Fruit fly (Drosophila melanogaster) whole organism, prepupa: ENCODE data around the gene CG6330.

ENCODE experiments used
- CG10631 ChIP-seq: fragments of 200-800 bp; sonication (Bioruptor generic); optimal IDR thresholded peaks from 2 replicates; lab custom pipeline; 2016; ENCODE audit warnings: missing biosample characterization, missing genetic modification characterization
- CG10669 ChIP-seq: fragments of 200-800 bp; sonication (Bioruptor generic); optimal IDR thresholded peaks from 3 replicates; lab custom pipeline; 2018; ENCODE audit warnings: missing biosample characterization, mild to moderate bottlenecking, missing genetic modification characterization, moderate library complexity
- CG11294 ChIP-seq: fragments of 200-800 bp; sonication (Bioruptor generic); IDR thresholded peaks from 2 replicates; pipeline ENCODE4 v1.3.6; 2022; ENCODE audit warnings: missing biosample characterization, missing genetic modification characterization
- CG11902 ChIP-seq: fragments of 200-800 bp; sonication (Bioruptor generic); optimal IDR thresholded peaks from 3 replicates; lab custom pipeline; 2016; ENCODE audit warnings: missing biosample characterization, missing genetic modification characterization
- CG15336 ChIP-seq: fragments of 200-800 bp; sonication (Bioruptor generic); IDR thresholded peaks from 2 replicates; pipeline ENCODE4 v1.3.6; 2022; ENCODE audit warnings: missing biosample characterization, missing genetic modification characterization
- CG1621 ChIP-seq: fragments of 200-800 bp; sonication (Bioruptor generic); optimal IDR thresholded peaks from 3 replicates; lab custom pipeline; 2018; ENCODE audit warnings: missing biosample characterization, mild to moderate bottlenecking, missing genetic modification characterization
- CG16779 ChIP-seq: fragments of 200-800 bp; sonication (Bioruptor generic); optimal IDR thresholded peaks from 3 replicates; lab custom pipeline; 2017; ENCODE audit warnings: missing biosample characterization, mild to moderate bottlenecking, missing genetic modification characterization
- CG3032 ChIP-seq: fragments of 200-800 bp; optimal IDR thresholded peaks from 2 replicates; lab custom pipeline; 2019; ENCODE audit warnings: missing biosample characterization, mild to moderate bottlenecking, missing genetic modification characterization, moderate library complexity
- CG31627 ChIP-seq: fragments of 200-800 bp; sonication (Bioruptor generic); optimal IDR thresholded peaks from 3 replicates; lab custom pipeline; 2016; ENCODE audit warnings: missing biosample characterization, missing genetic modification characterization
- CG32006 ChIP-seq: fragments of 200-800 bp; sonication (Bioruptor generic); optimal IDR thresholded peaks from 3 replicates; lab custom pipeline; 2017; ENCODE audit warnings: missing biosample characterization, mild to moderate bottlenecking, missing genetic modification characterization
- CG3919 ChIP-seq: fragments of 200-800 bp; sonication (Bioruptor generic); optimal IDR thresholded peaks from 3 replicates; lab custom pipeline; 2016; ENCODE audit warnings: missing biosample characterization, missing genetic modification characterization
- CG6163 ChIP-seq: fragments of 200-800 bp; sonication (Bioruptor generic); IDR thresholded peaks from 3 replicates; pipeline ENCODE4 v1.3.6; 2022; ENCODE audit warnings: missing biosample characterization, missing genetic modification characterization
- CG6276 ChIP-seq: fragments of 200-800 bp; sonication (Bioruptor generic); optimal IDR thresholded peaks from 2 replicates; lab custom pipeline; 2017; ENCODE audit warnings: missing biosample characterization, mild to moderate bottlenecking, missing genetic modification characterization
- CG9139 ChIP-seq: fragments of 200-800 bp; sonication (Bioruptor generic); optimal IDR thresholded peaks from 3 replicates; lab custom pipeline; 2017; ENCODE audit warnings: missing biosample characterization, mild to moderate bottlenecking, missing genetic modification characterization
- Eip93F ChIP-seq: fragments of 200-800 bp; sonication (Bioruptor generic); optimal IDR thresholded peaks from 2 replicates; lab custom pipeline; 2016; ENCODE audit warnings: missing biosample characterization, mild to moderate bottlenecking, missing genetic modification characterization
- Ets21C ChIP-seq: fragments of 200-800 bp; sonication (Bioruptor generic); optimal IDR thresholded peaks from 3 replicates; lab custom pipeline; 2016; ENCODE audit warnings: missing biosample characterization, missing genetic modification characterization
- Ets96B ChIP-seq: fragments of 200-800 bp; optimal IDR thresholded peaks from 2 replicates; lab custom pipeline; 2019; ENCODE audit warnings: missing biosample characterization, mild to moderate bottlenecking, missing genetic modification characterization, moderate library complexity
- Hr39 ChIP-seq: fragments of 200-800 bp; sonication (Bioruptor generic); optimal IDR thresholded peaks from 2 replicates; lab custom pipeline; 2016; ENCODE audit warnings: missing biosample characterization, missing genetic modification characterization
- Met ChIP-seq: fragments of 200-800 bp; sonication (Bioruptor generic); optimal IDR thresholded peaks from 3 replicates; lab custom pipeline; 2016; ENCODE audit warnings: missing biosample characterization, missing genetic modification characterization
- OdsH ChIP-seq: fragments of 200-800 bp; sonication (Bioruptor generic); optimal IDR thresholded peaks from 3 replicates; lab custom pipeline; 2016; ENCODE audit warnings: missing biosample characterization, missing genetic modification characterization
- Smox ChIP-seq: fragments of 200-800 bp; sonication (Bioruptor generic); optimal IDR thresholded peaks from 3 replicates; lab custom pipeline; 2016; ENCODE audit warnings: missing biosample characterization, missing genetic modification characterization
- Sox14 ChIP-seq: fragments of 200-800 bp; sonication (Bioruptor generic); optimal IDR thresholded peaks from 3 replicates; lab custom pipeline; 2016; ENCODE audit warnings: missing biosample characterization, missing genetic modification characterization
- Sox15 ChIP-seq: fragments of 200-800 bp; sonication (Bioruptor generic); optimal IDR thresholded peaks from 3 replicates; lab custom pipeline; 2016; ENCODE audit warnings: missing biosample characterization, missing genetic modification characterization
- cyc ChIP-seq: fragments of 200-800 bp; sonication (Bioruptor generic); optimal IDR thresholded peaks from 3 replicates; lab custom pipeline; 2016; ENCODE audit warnings: missing biosample characterization, missing genetic modification characterization
- dac ChIP-seq: fragments of 200-800 bp; sonication (Bioruptor generic); optimal IDR thresholded peaks from 2 replicates; lab custom pipeline; 2017; ENCODE audit warnings: missing biosample characterization, mild to moderate bottlenecking, missing genetic modification characterization
- dsx ChIP-seq: fragments of 200-800 bp; optimal IDR thresholded peaks from 3 replicates; lab custom pipeline; 2019; ENCODE audit warnings: missing biosample characterization, mild to moderate bottlenecking, missing genetic modification characterization, moderate library complexity; ENCODE audit not compliant: poor library complexity, severe bottlenecking
- fd59A ChIP-seq: fragments of 200-800 bp; sonication (Bioruptor generic); optimal IDR thresholded peaks from 2 replicates; lab custom pipeline; 2017; ENCODE audit warnings: missing biosample characterization, mild to moderate bottlenecking, missing genetic modification characterization, missing genetic modification reagents
- fkh ChIP-seq: fragments of 200-800 bp; sonication (Bioruptor generic); optimal IDR thresholded peaks from 3 replicates; lab custom pipeline; 2017; ENCODE audit warnings: missing biosample characterization, mild to moderate bottlenecking, missing genetic modification characterization, moderate library complexity
- pdm3 ChIP-seq: fragments of 200-800 bp; sonication (Bioruptor generic); optimal IDR thresholded peaks from 3 replicates; lab custom pipeline; 2016; ENCODE audit warnings: missing biosample characterization, missing genetic modification characterization
- spab ChIP-seq: fragments of 200-800 bp; sonication (Bioruptor generic); optimal IDR thresholded peaks from 2 replicates; lab custom pipeline; 2017; ENCODE audit warnings: missing biosample characterization, mild to moderate bottlenecking, missing genetic modification characterization, missing genetic modification reagents
- ss ChIP-seq, 2 experiments: fragments of 200-800 bp; sonication (Bioruptor generic); optimal IDR thresholded peaks; 2 replicates in 1 of 2; 3 replicates in 1 of 2; lab custom pipeline; 2017 to 2018; ENCODE audit warnings: mild to moderate bottlenecking in 2 of 2, missing biosample characterization in 2 of 2, missing genetic modification characterization in 2 of 2, moderate library complexity in 1 of 2
- svp ChIP-seq: fragments of 200-800 bp; sonication (Bioruptor generic); peaks from one replicate; lab custom pipeline; 2016; ENCODE audit warnings: missing biosample characterization, missing genetic modification characterization
- topi ChIP-seq: fragments of 200-800 bp; sonication (Bioruptor generic); optimal IDR thresholded peaks from 3 replicates; lab custom pipeline; 2016; ENCODE audit warnings: missing biosample characterization, missing genetic modification characterization

Gene CG6330

DNA sequence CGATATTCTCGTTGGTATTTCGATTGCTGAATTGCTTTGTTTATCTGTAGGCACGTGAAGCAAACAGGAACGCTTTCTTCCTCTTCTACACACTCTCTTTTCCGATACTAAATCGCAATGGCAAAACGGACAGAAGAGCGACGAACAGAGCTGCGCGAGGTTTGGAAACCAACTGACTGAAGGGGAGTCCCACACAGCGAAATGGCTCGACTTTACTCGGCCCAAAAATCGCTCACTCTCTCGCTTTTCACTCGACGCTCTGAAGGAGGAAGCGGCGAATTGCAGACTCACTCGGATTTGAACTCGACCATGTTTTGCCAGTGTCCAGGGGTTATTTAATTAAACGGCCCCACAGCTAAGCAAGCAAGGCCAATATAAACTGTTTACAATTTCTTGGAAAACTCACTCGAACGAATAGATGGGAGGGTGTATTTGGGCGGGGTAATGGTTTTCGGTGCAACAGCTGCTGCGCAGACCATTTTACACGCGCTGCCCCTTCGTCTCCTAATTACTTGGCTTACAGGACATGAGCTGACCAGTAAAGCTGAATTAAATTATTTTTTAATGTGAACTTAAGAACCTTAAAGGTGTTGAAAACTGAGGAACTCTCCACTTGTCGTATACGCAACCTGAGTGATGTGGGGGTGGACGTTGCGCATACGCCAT lies at the start of gene CG6330:
TSS of gene CG6330 (minus strand) at position 178 of the 666 bp plus-strand sequence.
- TF ChIP-seq CG31627 (GFP tag; lab: Kevin White, UChicago) (no peak), topi (no peak), cyc (GFP tag; lab: Kevin White, UChicago) (no peak), Sox15 (GFP tag; lab: Kevin White, UChicago) (no peak), CG3032 (tag; lab: Kevin White, UChicago) (no peak), Ets96B (tag; lab: Kevin White, UChicago) (no peak), Eip93F (GFP tag; lab: Kevin White, UChicago) (no peak), spab (GFP tag; lab: Kevin White, UChicago) (no peak), Ets21C (GFP tag; lab: Kevin White, UChicago) (no peak), svp (GFP tag; lab: Kevin White, UChicago) (no peak), CG3919 (GFP tag; lab: Kevin White, UChicago) (no peak)
- TF ChIP-seq, all 60 proteins: peak for 0

- TF ChIP-seq dsx (GFP tag; lab: Kevin White, UChicago) (no peak), Met (GFP tag; lab: Kevin White, UChicago) (no peak), Smox (GFP tag; lab: Kevin White, UChicago) (no peak), dac (GFP tag; lab: Kevin White, UChicago) (no peak), CG10631 (no peak), fd59A (no peak), cyc (GFP tag; lab: Kevin White, UChicago) (no peak), Hr39 (GFP tag; lab: Kevin White, UChicago) (no peak), spab (GFP tag; lab: Kevin White, UChicago) (no peak), CG11902 (no peak), CG10669 (GFP tag; lab: Kevin White, UChicago) (no peak), OdsH (no peak), topi (no peak), CG11294 (GFP tag; lab: Robert Waterston, UW) (no peak)
- TF ChIP-seq, all 60 proteins: peak for 0
Observed at dm6 chr3R:27007022-27007421, 48.7 kb upstream of the CG6330 start, which contains the start of gene CG6295. Gene CG6295 (minus strand): TSS chr3R:27007055.

DNA sequence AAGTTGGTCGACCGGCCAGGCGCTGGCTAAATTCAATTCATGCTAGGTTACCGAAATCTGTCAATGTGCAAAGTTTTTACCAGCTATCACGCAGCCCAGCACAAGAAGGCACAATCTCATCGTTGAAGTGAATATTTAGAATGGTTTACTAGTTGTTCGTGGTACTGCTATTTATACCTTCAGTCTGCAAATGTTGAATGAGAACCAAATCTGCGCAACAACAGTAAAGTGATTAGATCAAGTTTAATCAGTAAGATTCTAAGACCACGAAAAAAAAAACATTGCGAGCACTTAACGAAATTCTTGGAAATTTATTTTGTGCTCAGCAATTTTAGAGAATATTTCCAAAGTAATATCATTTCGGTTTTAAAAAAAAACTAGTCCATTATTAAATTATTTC lies 47.0 kb upstream of the CG6330 start, which contains the start of gene CG6296:
TSS of gene CG6296 (minus strand) at position 132 of the 400 bp plus-strand sequence.
- TF ChIP-seq CG1621 (tag; lab: Kevin White, UChicago) (no peak), ss (GFP tag; optimal IDR thresholded peaks at IDR 0.05; lab: Kevin White, UChicago) (no peak), CG6163 (GFP tag; lab: Robert Waterston, UW) (no peak), CG10631 (no peak), CG11902 (no peak), Sox15 (GFP tag; lab: Kevin White, UChicago) (no peak), CG9139 (GFP tag; lab: Kevin White, UChicago) (no peak), CG10669 (GFP tag; lab: Kevin White, UChicago) (no peak), CG6276 (no peak), Smox (GFP tag; lab: Kevin White, UChicago) (no peak), fkh (no peak)

DNA sequence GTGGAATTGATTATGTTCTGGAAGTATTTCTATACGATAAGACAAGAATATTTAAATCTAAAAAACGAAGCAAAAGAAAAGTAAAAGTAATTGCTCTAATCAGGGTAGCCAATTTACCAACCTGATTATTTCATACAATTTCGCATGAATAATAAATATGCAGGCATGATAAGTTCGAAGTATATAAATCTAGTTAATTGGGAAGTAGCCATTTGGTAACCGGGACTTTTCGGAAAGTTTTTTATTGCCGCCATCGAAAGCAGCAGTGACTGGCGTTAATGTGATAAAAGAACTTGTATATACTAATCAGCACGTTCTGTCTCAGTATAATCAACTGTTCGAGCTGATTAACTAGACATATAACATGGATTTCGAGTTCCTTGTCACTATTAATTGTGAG lies 44.5 kb upstream of the CG6330 start:
- no peak for TF ChIP-seq CG10669 (GFP tag; lab: Kevin White, UChicago)
- no peak for TF ChIP-seq CG31627 (GFP tag; lab: Kevin White, UChicago)
- no peak for TF ChIP-seq CG32006 (GFP tag; lab: Kevin White, UChicago)
- no peak for TF ChIP-seq CG16779 (tag; lab: Kevin White, UChicago)
- TF ChIP-seq CG11902: no peak
- no peak for TF ChIP-seq Sox14 (GFP tag; lab: Kevin White, UChicago)
- no peak for TF ChIP-seq CG15336
- TF ChIP-seq pdm3: no peak
